Worm (Caenorhabditis elegans) whole organism, young adult: ENCODE measurements around the gene vps-52.

Experiments
- F33H1.4 ChIP-seq: fragments of 200-800 bp; sonication (Bioruptor generic); IDR thresholded peaks from 2 replicates; pipeline ENCODE4 v1.3.6; 2022; ENCODE audit warnings: missing genetic modification reagents, missing genetic modification characterization, missing compliant biosample characterization
- F37B4.10 ChIP-seq: fragments of 200-800 bp; sonication (Bioruptor generic); IDR thresholded peaks from 2 replicates; pipeline ENCODE4 v1.3.6; 2022; ENCODE audit warnings: missing genetic modification characterization, missing compliant biosample characterization
- K11D2.4 ChIP-seq: fragments of 200-800 bp; sonication (Bioruptor generic); IDR thresholded peaks from 2 replicates; pipeline ENCODE4 v1.3.6; 2022; ENCODE audit warnings: missing genetic modification reagents, missing genetic modification characterization, missing compliant biosample characterization
- T07F8.4 ChIP-seq: sonication (generic microtip); optimal IDR thresholded peaks from 2 replicates; lab custom pipeline; 2016; ENCODE audit warnings: mild to moderate bottlenecking, missing genetic modification characterization, moderate library complexity, missing compliant biosample characterization
- Y95B8A.8 ChIP-seq: fragments of 200-800 bp; sonication (Bioruptor generic); IDR thresholded peaks from 2 replicates; pipeline ENCODE4 v1.3.6; 2022; ENCODE audit warnings: missing genetic modification reagents, missing genetic modification characterization, missing compliant biosample characterization
- akir-1 ChIP-seq: fragments of 200-800 bp; sonication (Bioruptor generic); optimal IDR thresholded peaks from 2 replicates; lab custom pipeline; 2018; ENCODE audit warnings: mild to moderate bottlenecking, missing genetic modification characterization, moderate library complexity, missing compliant biosample characterization
- aptf-2 ChIP-seq: fragments of 200-800 bp; sonication (Bioruptor generic); conservative IDR thresholded peaks from 2 replicates; pipeline ENCODE4 v1.3.6; 2022; ENCODE audit warnings: missing genetic modification reagents, missing genetic modification characterization, missing compliant biosample characterization
- aptf-3 ChIP-seq: fragments of 200-800 bp; sonication (Bioruptor generic); IDR thresholded peaks from 2 replicates; pipeline ENCODE4 v1.3.6; 2022; ENCODE audit warnings: missing genetic modification characterization, missing compliant biosample characterization
- bed-1 ChIP-seq: fragments of 200-800 bp; sonication (Bioruptor generic); IDR thresholded peaks from 2 replicates; pipeline ENCODE4 v1.3.6; 2022; ENCODE audit warnings: missing genetic modification reagents, missing genetic modification characterization, missing compliant biosample characterization
- cebp-1 ChIP-seq, 2 experiments: fragments of 200-800 bp in 1 of 2; sonication (Bioruptor generic) in 1 of 2; sonication (generic microtip) in 1 of 2; IDR thresholded peaks in 1 of 2; optimal IDR thresholded peaks in 1 of 2; 2 replicates each; pipeline versions ENCODE4 v1.3.6 to Lab custom; 2017 to 2022; ENCODE audit warnings: missing compliant biosample characterization in 2 of 2, missing genetic modification characterization in 2 of 2, mild to moderate bottlenecking in 1 of 2, missing genetic modification reagents in 1 of 2, moderate library complexity in 1 of 2
- ceh-40 ChIP-seq: fragments of 200-800 bp; sonication (Bioruptor generic); IDR thresholded peaks from 2 replicates; pipeline ENCODE4 v1.3.6; 2022; ENCODE audit warnings: missing genetic modification characterization, missing compliant biosample characterization
- chd-7 ChIP-seq: sonication (generic microtip); optimal IDR thresholded peaks from 2 replicates; lab custom pipeline; 2016; ENCODE audit warnings: mild to moderate bottlenecking, missing genetic modification characterization, moderate library complexity, missing compliant biosample characterization
- dpl-1 ChIP-seq: fragments of 150-350 bp; optimal IDR thresholded peaks from 2 replicates; lab custom pipeline; 2014; ENCODE audit warnings: missing biosample characterization, missing genetic modification reagents, missing genetic modification characterization
- efl-1 ChIP-seq: fragments of 150-350 bp; optimal IDR thresholded peaks from 2 replicates; lab custom pipeline; 2014; ENCODE audit warnings: missing biosample characterization, missing genetic modification reagents, missing genetic modification characterization
- egl-18 ChIP-seq: fragments of 200-800 bp; sonication (Bioruptor generic); IDR thresholded peaks from 2 replicates; pipeline ENCODE4 v1.3.6; 2022; ENCODE audit warnings: missing genetic modification reagents, missing genetic modification characterization, missing compliant biosample characterization
- egrh-3 ChIP-seq: fragments of 200-800 bp; sonication (Bioruptor generic); IDR thresholded peaks from 2 replicates; pipeline ENCODE4 v1.3.6; 2022; ENCODE audit warnings: missing genetic modification reagents, missing genetic modification characterization, missing compliant biosample characterization
- ekl-4 ChIP-seq: fragments of 200-800 bp; sonication (Bioruptor generic); IDR thresholded peaks from 2 replicates; pipeline ENCODE4 v1.3.6; 2022; ENCODE audit warnings: missing genetic modification reagents, missing genetic modification characterization, missing compliant biosample characterization
- fkh-3 ChIP-seq: sonication (generic microtip); optimal IDR thresholded peaks from 2 replicates; lab custom pipeline; 2016; ENCODE audit warnings: mild to moderate bottlenecking, missing genetic modification characterization, missing compliant biosample characterization
- gei-17 ChIP-seq: fragments of 200-800 bp; sonication (Bioruptor generic); optimal IDR thresholded peaks from 2 replicates; lab custom pipeline; 2018; ENCODE audit warnings: mild to moderate bottlenecking, missing genetic modification characterization, missing compliant biosample characterization
- hmg-1.2 ChIP-seq: fragments of 200-800 bp; sonication (Bioruptor generic); IDR thresholded peaks from 2 replicates; pipeline ENCODE4 v1.3.6; 2022; ENCODE audit warnings: missing genetic modification reagents, missing genetic modification characterization, missing compliant biosample characterization
- hsf-1 ChIP-seq: fragments of 200-800 bp; sonication (Bioruptor generic); IDR thresholded peaks from 2 replicates; pipeline ENCODE4 v1.3.6; 2022; ENCODE audit warnings: missing genetic modification reagents, missing genetic modification characterization, missing compliant biosample characterization
- lin-35 ChIP-seq, 3 experiments: fragments of 150-350 bp in 2 of 3; sonication (generic microtip) in 1 of 3; optimal IDR thresholded peaks; 2 replicates each; lab custom pipeline; 2014 to 2018; ENCODE audit warnings: missing biosample characterization in 3 of 3, missing genetic modification characterization in 3 of 3, missing genetic modification reagents in 3 of 3
- lin-54 ChIP-seq: fragments of 200-800 bp; sonication (Bioruptor generic); optimal IDR thresholded peaks from 2 replicates; lab custom pipeline; 2018; ENCODE audit warnings: mild to moderate bottlenecking, missing genetic modification characterization, missing compliant biosample characterization
- lir-1 ChIP-seq: fragments of 200-800 bp; sonication (Bioruptor generic); conservative IDR thresholded peaks from 2 replicates; pipeline ENCODE4 v1.3.6; 2022; ENCODE audit warnings: missing genetic modification reagents, missing genetic modification characterization, missing compliant biosample characterization
- madf-3 ChIP-seq: fragments of 200-800 bp; sonication (Bioruptor generic); IDR thresholded peaks from 2 replicates; pipeline ENCODE4 v1.3.6; 2022; ENCODE audit warnings: missing genetic modification reagents, missing genetic modification characterization, missing compliant biosample characterization
- mcd-1 ChIP-seq: fragments of 200-800 bp; sonication (Bioruptor generic); IDR thresholded peaks from 2 replicates; pipeline ENCODE4 v1.3.6; 2022; ENCODE audit warnings: missing genetic modification reagents, missing genetic modification characterization, missing compliant biosample characterization
- nfya-1 ChIP-seq: sonication (generic microtip); optimal IDR thresholded peaks from 2 replicates; lab custom pipeline; 2017; ENCODE audit warnings: antibody characterized with exemption, missing compliant biosample characterization, missing genetic modification characterization, borderline replicate concordance; ENCODE audit not compliant: insufficient read depth
- nfya-2 ChIP-seq: fragments of 200-800 bp; sonication (Bioruptor generic); IDR thresholded peaks from 2 replicates; pipeline ENCODE4 v1.3.6; 2022; ENCODE audit warnings: missing genetic modification reagents, missing genetic modification characterization, missing compliant biosample characterization
- nhr-179 ChIP-seq: sonication (generic microtip); optimal IDR thresholded peaks from 2 replicates; lab custom pipeline; 2016; ENCODE audit warnings: mild to moderate bottlenecking, missing genetic modification characterization, missing compliant biosample characterization
- nhr-27 ChIP-seq: fragments of 200-800 bp; sonication (Bioruptor generic); optimal IDR thresholded peaks from 2 replicates; lab custom pipeline; 2018; ENCODE audit warnings: mild to moderate bottlenecking, missing genetic modification characterization, moderate library complexity, missing compliant biosample characterization
- sdz-38 ChIP-seq: sonication (generic microtip); optimal IDR thresholded peaks from 2 replicates; lab custom pipeline; 2016; ENCODE audit warnings: missing genotype, missing genetic modification characterization, missing compliant biosample characterization
- sea-2 ChIP-seq: fragments of 200-800 bp; sonication (Bioruptor generic); IDR thresholded peaks from 2 replicates; pipeline ENCODE4 v1.3.6; 2022; ENCODE audit warnings: missing genetic modification characterization, missing compliant biosample characterization
- snpc-3.4 ChIP-seq: sonication (generic microtip); optimal IDR thresholded peaks from 2 replicates; lab custom pipeline; 2017; ENCODE audit warnings: missing genetic modification characterization, mild to moderate bottlenecking, missing compliant biosample characterization, antibody characterized with exemption, moderate library complexity, missing genotype, missing genetic modification reagents
- sptf-2 ChIP-seq: fragments of 200-800 bp; sonication (Bioruptor generic); optimal IDR thresholded peaks from 2 replicates; lab custom pipeline; 2018; ENCODE audit warnings: mild to moderate bottlenecking, missing genetic modification characterization, missing compliant biosample characterization
- tbx-9 ChIP-seq: sonication (generic microtip); optimal IDR thresholded peaks from 2 replicates; lab custom pipeline; 2016; ENCODE audit warnings: borderline replicate concordance, missing genetic modification characterization, inconsistent platforms, missing compliant biosample characterization
- zfh-2 ChIP-seq: fragments of 200-800 bp; sonication (Bioruptor generic); conservative IDR thresholded peaks from 2 replicates; pipeline ENCODE4 v1.3.6; 2022; ENCODE audit warnings: missing genetic modification reagents, missing genetic modification characterization, missing compliant biosample characterization
- ztf-18 ChIP-seq: sonication (generic microtip); optimal IDR thresholded peaks from 2 replicates; lab custom pipeline; 2016; ENCODE audit warnings: missing genotype, mild to moderate bottlenecking, missing genetic modification characterization, missing compliant biosample characterization
- ztf-3 ChIP-seq: fragments of 200-800 bp; sonication (Bioruptor generic); optimal IDR thresholded peaks from 2 replicates; lab custom pipeline; 2018; ENCODE audit warnings: mild to moderate bottlenecking, missing genetic modification characterization, missing compliant biosample characterization
- ztf-6 ChIP-seq: fragments of 200-800 bp; sonication (Bioruptor generic); IDR thresholded peaks from 2 replicates; pipeline ENCODE4 v1.3.6; 2022; ENCODE audit warnings: missing genetic modification reagents, missing genetic modification characterization, missing compliant biosample characterization

Gene vps-52

DNA sequence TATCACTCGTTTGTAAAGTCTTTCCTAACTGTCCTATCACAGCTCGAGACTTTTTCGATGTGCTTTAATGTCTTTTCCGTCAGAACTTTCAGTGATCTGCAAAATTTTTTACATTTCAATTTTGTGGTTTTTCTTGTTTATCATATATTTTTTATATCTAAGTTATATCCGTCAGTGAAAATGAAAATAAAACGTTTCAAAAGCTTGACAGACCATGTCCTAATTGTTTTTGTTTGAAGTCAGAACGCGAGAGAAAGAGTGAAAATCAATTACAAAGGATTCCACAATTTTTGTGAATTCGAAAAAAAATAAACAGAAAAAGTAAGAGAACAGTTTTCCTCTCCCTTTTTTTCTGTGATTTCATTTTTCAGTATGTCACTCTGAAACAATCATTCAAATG, 17.0 kb upstream of the vps-52 start, which contains the start of gene F46C8.1:
TSS of gene F46C8.1 (plus strand) at position 301 of the 400 bp plus-strand sequence.
- no peak for TF ChIP-seq gei-17 (GFP tag; lab: Kevin White, UChicago)
- no peak for TF ChIP-seq lir-1 (GFP tag; lab: Robert Waterston, UW)
- TF ChIP-seq chd-7, result no peak

ce11 chrX:7550452-7550851, 14.7 kb upstream of the vps-52 start:
- no peak for TF ChIP-seq bed-1 (GFP tag; lab: Robert Waterston, UW)
- TF ChIP-seq cebp-1 (GFP tag; IDR thresholded peaks at IDR 0.05; lab: Robert Waterston, UW), result no peak
- TF ChIP-seq cebp-1 (tag; optimal IDR thresholded peaks at IDR 0.05; lab: Kevin White, UChicago), result no peak
- TF ChIP-seq tbx-9 (tag; lab: Kevin White, UChicago), result no peak
- no peak for TF ChIP-seq hmg-1.2 (GFP tag; lab: Robert Waterston, UW)
- no peak for TF ChIP-seq aptf-3
- no peak for TF ChIP-seq fkh-3 (tag; lab: Kevin White, UChicago)
- no peak for TF ChIP-seq Y95B8A.8 (GFP tag; lab: Robert Waterston, UW)
- TF ChIP-seq nfya-2 (GFP tag; lab: Robert Waterston, UW), result no peak
- TF ChIP-seq hsf-1 (GFP tag; lab: Robert Waterston, UW), result no peak
- no peak for TF ChIP-seq lin-35 (GFP tag; optimal IDR thresholded peaks at IDR 0.05; lab: Kevin White, UChicago)
- TF ChIP-seq lin-54, result no peak
- TF ChIP-seq aptf-2, result no peak
- no peak for TF ChIP-seq madf-3 (GFP tag; lab: Robert Waterston, UW)
- no peak for TF ChIP-seq sptf-2
- no peak for TF ChIP-seq ztf-18 (tag; lab: Kevin White, UChicago)
- TF ChIP-seq ceh-40, result no peak
- TF ChIP-seq sdz-38 (tag; lab: Kevin White, UChicago), result no peak
- TF ChIP-seq T07F8.4 (tag; lab: Kevin White, UChicago), result no peak
- TF ChIP-seq nfya-1, result no peak

ce11 chrX:7553331-7553730, 11.8 kb upstream of the vps-52 start:
- TF ChIP-seq efl-1, result no peak

- TF ChIP-seq dpl-1 (GFP tag; lab: Kevin White, UChicago) (no peak), F33H1.4 (GFP tag; lab: Robert Waterston, UW) (no peak), ztf-6 (no peak), aptf-3 (no peak), zfh-2 (GFP tag; lab: Robert Waterston, UW) (no peak), bed-1 (GFP tag; lab: Robert Waterston, UW) (no peak), mcd-1 (GFP tag; lab: Robert Waterston, UW) (no peak), egrh-3 (GFP tag; lab: Robert Waterston, UW) (no peak), akir-1 (GFP tag; lab: Kevin White, UChicago) (no peak), F37B4.10 (no peak), aptf-2 (no peak), snpc-3.4 (tag; lab: Kevin White, UChicago) (no peak), nhr-27 (tag; lab: Kevin White, UChicago) (no peak), K11D2.4 (no peak), ztf-3 (GFP tag; lab: Kevin White, UChicago) (no peak), egl-18 (no peak), sea-2 (GFP tag; lab: Robert Waterston, UW) (no peak), nhr-179 (tag; lab: Kevin White, UChicago) (no peak), ekl-4 (GFP tag; lab: Robert Waterston, UW) (no peak), lir-1 (GFP tag; lab: Robert Waterston, UW) (no peak)
These were observed 10.8 kb upstream of the vps-52 start, which contains the start of gene F46C8.8 for ce11 chrX:7554326-7554725. F46C8.8 (minus strand) TSS chrX:7554426.
